Fruit fly (Drosophila melanogaster): ENCODE data around the gene Tollo.

DNA sequence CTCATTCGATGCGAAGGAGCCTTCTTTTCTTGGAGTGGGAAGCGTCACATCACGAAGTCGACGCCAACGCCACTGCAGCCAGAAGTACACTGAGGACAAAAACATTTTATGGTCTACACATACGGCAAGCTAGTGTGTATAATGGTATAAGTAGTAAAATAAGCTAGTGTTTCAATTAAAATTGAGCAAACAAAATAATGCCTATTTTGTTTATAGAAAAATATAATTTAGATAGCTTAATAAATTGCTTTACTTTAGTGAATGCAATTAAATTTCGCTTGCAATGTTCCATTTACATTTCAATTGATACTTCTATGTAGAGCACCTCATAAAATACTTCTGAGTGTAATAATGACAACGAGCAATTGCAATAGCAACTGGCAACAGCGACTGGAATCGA, 15.1 kb upstream of the Tollo start:
- TF ChIP-seq EcR (GFP tag; optimal IDR thresholded peaks at IDR 0.05) (no peak), pan (optimal IDR thresholded peaks at IDR 0.05) (no peak)
